ENCODE assay signal across 1 fruit fly cellular context in the genomic region with DNA sequence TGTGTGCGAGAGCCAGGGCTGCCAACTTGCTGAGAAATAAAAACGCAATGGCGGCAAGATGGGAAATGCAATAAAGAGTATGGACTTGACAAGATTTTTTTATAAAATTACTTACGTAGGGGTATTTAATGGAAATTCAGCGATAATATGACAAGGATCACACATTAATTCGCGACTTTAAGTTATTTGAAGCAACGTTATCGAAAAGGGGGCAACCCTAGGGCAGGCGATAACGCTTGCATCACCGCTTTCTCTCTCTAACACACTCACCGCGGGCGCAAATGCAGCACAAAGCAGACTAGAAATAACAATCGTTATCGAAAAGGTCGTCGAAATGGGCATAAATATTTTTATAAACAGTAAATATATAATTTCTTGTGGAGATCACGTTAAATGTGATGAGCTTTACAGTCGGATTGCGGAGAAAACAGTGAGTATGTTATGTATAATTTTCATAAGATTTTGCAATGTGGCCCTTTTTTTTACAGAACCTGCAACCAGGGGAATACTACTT.
TF ChIP-seq lines count a peak whose summit lies in the region.

A gene (minus strand): TSS at position 268 of the 514 bp plus-strand sequence.

TF ChIP-seq in whole organism, embryonic, 481 proteins besides CTCF, POLR2A, EP300 and RAD21 (continued from another document and continues in another):
- TF ChIP-seq CG12942 (GFP tag; optimal IDR thresholded peaks at IDR 0.05; lab: Kevin White, UChicago) (no peak), CG9797 (GFP tag; optimal IDR thresholded peaks at IDR 0.05; lab: Kevin White, UChicago) (peak; percentile 61), knrl (GFP tag; IDR thresholded peaks at IDR 0.05; lab: Robert Waterston, UW; ENCODE audit: partially characterized antibody) (peak; percentile 47; the same call in 1 of the 3 replicates), CG2202 (tag; optimal IDR thresholded peaks at IDR 0.05; lab: Kevin White, UChicago) (no peak), CG9932 (GFP tag; IDR thresholded peaks at IDR 0.05; lab: Robert Waterston, UW) (peak; percentile 46), chif (GFP tag; optimal IDR thresholded peaks at IDR 0.05; lab: Kevin White, UChicago) (peak in 1 of 2 experiments; percentile 26), CG16863 (GFP tag; optimal IDR thresholded peaks at IDR 0.05; lab: Kevin White, UChicago) (peak; percentile 11), CG10565 (GFP tag; optimal IDR thresholded peaks at IDR 0.05; lab: Kevin White, UChicago) (no peak), pfk (GFP tag; optimal IDR thresholded peaks at IDR 0.05; lab: Kevin White, UChicago) (peak; percentile 19), gfzf (GFP tag; optimal IDR thresholded peaks at IDR 0.05; lab: Kevin White, UChicago) (peak; percentile 51), B-H2 (GFP tag; optimal IDR thresholded peaks at IDR 0.05; lab: Kevin White, UChicago) (peak; percentile 38), unc-4 (GFP tag; IDR thresholded peaks at IDR 0.05; lab: Robert Waterston, UW; ENCODE audit: partially characterized antibody) (no peak), bcd (GFP tag; optimal IDR thresholded peaks at IDR 0.05; lab: Kevin White, UChicago) (peak; percentile 36), CG43689 (GFP tag; IDR thresholded peaks at IDR 0.05; lab: Robert Waterston, UW) (no peak), CG12299 (tag; optimal IDR thresholded peaks at IDR 0.05; lab: Kevin White, UChicago) (peak; percentile 25), CG7271 (tag; optimal IDR thresholded peaks at IDR 0.05; lab: Kevin White, UChicago) (no peak), CG4820 (GFP tag; optimal IDR thresholded peaks at IDR 0.05; lab: Kevin White, UChicago) (no peak), CG11696 (GFP tag; IDR thresholded peaks at IDR 0.05; lab: Robert Waterston, UW) (no peak), gsb (GFP tag; IDR thresholded peaks at IDR 0.05; lab: Robert Waterston, UW) (no peak), Gsc (GFP tag; IDR thresholded peaks at IDR 0.05; lab: Robert Waterston, UW) (no peak), grau (tag; optimal IDR thresholded peaks at IDR 0.05; lab: Kevin White, UChicago) (peak; percentile 55), lbe (GFP tag; optimal IDR thresholded peaks at IDR 0.05; lab: Kevin White, UChicago) (no peak), CG12391 (tag; optimal IDR thresholded peaks at IDR 0.05; lab: Kevin White, UChicago) (peak; percentile 44), MBD-R2 (GFP tag; IDR thresholded peaks at IDR 0.05; lab: Robert Waterston, UW) (peak; percentile 66), CG11093 (GFP tag; IDR thresholded peaks at IDR 0.05; lab: Robert Waterston, UW) (no peak), sens-2 (GFP tag; IDR thresholded peaks at IDR 0.05; lab: Robert Waterston, UW) (no peak), CG18262 (tag; optimal IDR thresholded peaks at IDR 0.05; lab: Kevin White, UChicago) (peak; percentile 25), CG15011 (GFP tag; optimal IDR thresholded peaks at IDR 0.05; lab: Kevin White, UChicago) (no peak), CG6654 (GFP tag; optimal IDR thresholded peaks at IDR 0.05; lab: Kevin White, UChicago) (no peak), Adf1 (GFP tag; IDR thresholded peaks at IDR 0.05; lab: Robert Waterston, UW) (no peak), Nf-YA (GFP tag; IDR thresholded peaks at IDR 0.05; lab: Robert Waterston, UW) (no peak), oc (tag; optimal IDR thresholded peaks at IDR 0.05; lab: Kevin White, UChicago) (no peak), Taf1 (GFP tag; IDR thresholded peaks at IDR 0.05; lab: Robert Waterston, UW) (no peak), CG31441 (GFP tag; IDR thresholded peaks at IDR 0.05; lab: Robert Waterston, UW) (peak; percentile 41; the same call in 1 of the 2 replicates), fd102C (GFP tag; optimal IDR thresholded peaks at IDR 0.05; lab: Kevin White, UChicago) (no peak), Dp (GFP tag; optimal IDR thresholded peaks at IDR 0.05; lab: Kevin White, UChicago) (peak; percentile 38), en (GFP tag; optimal IDR thresholded peaks at IDR 0.05; lab: Kevin White, UChicago) (no peak), sim (GFP tag; IDR thresholded peaks at IDR 0.05; lab: Robert Waterston, UW) (no peak), CG13775 (GFP tag; optimal IDR thresholded peaks at IDR 0.05; lab: Kevin White, UChicago) (peak; percentile 52), D19B (GFP tag; optimal IDR thresholded peaks at IDR 0.05; lab: Kevin White, UChicago) (no peak), Fer2 (tag; optimal IDR thresholded peaks at IDR 0.05; lab: Kevin White, UChicago) (peak; percentile 51), CG3838 (GFP tag; optimal IDR thresholded peaks at IDR 0.05; lab: Kevin White, UChicago) (no peak), CG9876 (GFP tag; optimal IDR thresholded peaks at IDR 0.05; lab: Kevin White, UChicago) (no peak), Mes4 (GFP tag; optimal IDR thresholded peaks at IDR 0.05; lab: Kevin White, UChicago) (peak; percentile 14), Dip2 (GFP tag; IDR thresholded peaks at IDR 0.05; lab: Robert Waterston, UW) (no peak), bowl (GFP tag; IDR thresholded peaks at IDR 0.05; lab: Robert Waterston, UW) (no peak), wor (GFP tag; IDR thresholded peaks at IDR 0.05; lab: Robert Waterston, UW) (no peak), ash1 (GFP tag; optimal IDR thresholded peaks at IDR 0.05; lab: Kevin White, UChicago) (no peak), CG6683 (GFP tag; optimal IDR thresholded peaks at IDR 0.05; lab: Kevin White, UChicago) (no peak), abd-A (tag; optimal IDR thresholded peaks at IDR 0.05; lab: Kevin White, UChicago) (peak; percentile 89), CG15479 (GFP tag; optimal IDR thresholded peaks at IDR 0.05; lab: Kevin White, UChicago) (peak; percentile 83), caup (GFP tag; optimal IDR thresholded peaks at IDR 0.05; lab: Kevin White, UChicago; ENCODE audit: severe bottlenecking) (peak; percentile 25), ac (GFP tag; optimal IDR thresholded peaks at IDR 0.05; lab: Kevin White, UChicago) (no peak), bbx (GFP tag; IDR thresholded peaks at IDR 0.05; lab: Robert Waterston, UW; ENCODE audit: partially characterized antibody) (peak; percentile 66), ATbp (GFP tag; optimal IDR thresholded peaks at IDR 0.05; lab: Kevin White, UChicago) (no peak), jigr1 (GFP tag; IDR thresholded peaks at IDR 0.05; lab: Robert Waterston, UW) (no peak), p53 (GFP tag; optimal IDR thresholded peaks at IDR 0.05; lab: Kevin White, UChicago) (no peak), CG12659 (GFP tag; optimal IDR thresholded peaks at IDR 0.05; lab: Kevin White, UChicago) (peak; percentile 84), pnt (GFP tag; optimal IDR thresholded peaks at IDR 0.05; lab: Kevin White, UChicago) (no peak), Hr51 (GFP tag; optimal IDR thresholded peaks at IDR 0.05; lab: Kevin White, UChicago) (no peak), CG31365 (tag; optimal IDR thresholded peaks at IDR 0.05; lab: Kevin White, UChicago) (no peak), CG3281 (GFP tag; optimal IDR thresholded peaks at IDR 0.05; lab: Kevin White, UChicago) (peak; percentile 7), chn (GFP tag; optimal IDR thresholded peaks at IDR 0.05; lab: Kevin White, UChicago) (peak; percentile 25), slou (GFP tag; optimal IDR thresholded peaks at IDR 0.05; lab: Kevin White, UChicago) (no peak), eve (GFP tag; optimal IDR thresholded peaks at IDR 0.05; lab: Kevin White, UChicago) (no peak), CG12071 (GFP tag; optimal IDR thresholded peaks at IDR 0.05; lab: Kevin White, UChicago) (no peak), Optix (GFP tag; IDR thresholded peaks at IDR 0.05; lab: Robert Waterston, UW) (no peak), Dek (tag; optimal IDR thresholded peaks at IDR 0.05; lab: Kevin White, UChicago) (peak; percentile 31), CG1603 (tag; optimal IDR thresholded peaks at IDR 0.05; lab: Kevin White, UChicago) (peak; percentile 62), CG2116 (GFP tag; optimal IDR thresholded peaks at IDR 0.05; lab: Kevin White, UChicago) (peak; percentile 94), Ets97D (GFP tag; optimal IDR thresholded peaks at IDR 0.05; lab: Kevin White, UChicago) (peak; percentile 70), tx (GFP tag; optimal IDR thresholded peaks at IDR 0.05; lab: Kevin White, UChicago) (no peak), ab (GFP tag; optimal IDR thresholded peaks at IDR 0.05; lab: Kevin White, UChicago) (no peak), CG3726 (GFP tag; IDR thresholded peaks at IDR 0.05; lab: Robert Waterston, UW) (no peak), CG17912 (GFP tag; optimal IDR thresholded peaks at IDR 0.05; lab: Kevin White, UChicago) (peak; percentile 6), Aef1 (GFP tag; IDR thresholded peaks at IDR 0.05; lab: Robert Waterston, UW) (no peak), Med (GFP tag; lab: Kevin White, UChicago) (peak; percentile 89), Hand (GFP tag; optimal IDR thresholded peaks at IDR 0.05; lab: Kevin White, UChicago) (no peak), jing (GFP tag; optimal IDR thresholded peaks at IDR 0.05; lab: Kevin White, UChicago) (no peak), gce (GFP tag; IDR thresholded peaks at IDR 0.05; lab: Robert Waterston, UW) (no peak), CG13624 (GFP tag; optimal IDR thresholded peaks at IDR 0.05; lab: Kevin White, UChicago) (peak; percentile 63), sd (tag; optimal IDR thresholded peaks at IDR 0.05; lab: Kevin White, UChicago) (peak; percentile 38), CG30020 (tag; optimal IDR thresholded peaks at IDR 0.05; lab: Kevin White, UChicago) (peak; percentile 70), CG11398 (GFP tag; optimal IDR thresholded peaks at IDR 0.05; lab: Kevin White, UChicago) (peak; percentile 11), CG4854 (GFP tag; optimal IDR thresholded peaks at IDR 0.05; lab: Kevin White, UChicago) (no peak), CG32532 (GFP tag; IDR thresholded peaks at IDR 0.05; lab: Robert Waterston, UW) (peak; percentile 31; the same call in 1 of the 2 replicates), grn (GFP tag; optimal IDR thresholded peaks at IDR 0.05; lab: Kevin White, UChicago) (no peak), Gug (GFP tag; IDR thresholded peaks at IDR 0.05; lab: Robert Waterston, UW) (no peak), pros (GFP tag; optimal IDR thresholded peaks at IDR 0.05; lab: Kevin White, UChicago) (no peak), CG33213 (GFP tag; optimal IDR thresholded peaks at IDR 0.05; lab: Kevin White, UChicago) (peak; percentile 21), repo (GFP tag; optimal IDR thresholded peaks at IDR 0.05; lab: Kevin White, UChicago) (no peak), CG13287 (GFP tag; IDR thresholded peaks at IDR 0.05; lab: Robert Waterston, UW; ENCODE audit: partially characterized antibody) (peak; percentile 73), CG13296 (GFP tag; optimal IDR thresholded peaks at IDR 0.05; lab: Kevin White, UChicago) (peak; percentile 45), CG9817 (tag; optimal IDR thresholded peaks at IDR 0.05; lab: Kevin White, UChicago) (peak; percentile 29), CG16815 (GFP tag; optimal IDR thresholded peaks at IDR 0.05; lab: Kevin White, UChicago) (no peak), CG1647 (GFP tag; optimal IDR thresholded peaks at IDR 0.05; lab: Kevin White, UChicago) (no peak), mam (GFP tag; optimal IDR thresholded peaks at IDR 0.05; lab: Kevin White, UChicago) (peak; percentile 46), CG13424 (tag; optimal IDR thresholded peaks at IDR 0.05; lab: Kevin White, UChicago) (peak; percentile 62), CG8089 (GFP tag; optimal IDR thresholded peaks at IDR 0.05; lab: Kevin White, UChicago) (peak; percentile 4), usp (GFP tag; optimal IDR thresholded peaks at IDR 0.05; lab: Kevin White, UChicago) (no peak), da (GFP tag; optimal IDR thresholded peaks at IDR 0.05; lab: Kevin White, UChicago) (no peak), al (GFP tag; IDR thresholded peaks at IDR 0.05; lab: Robert Waterston, UW) (no peak), Atf3 (GFP tag; optimal IDR thresholded peaks at IDR 0.05; lab: Kevin White, UChicago) (peak; percentile 52), dysf (GFP tag; IDR thresholded peaks at IDR 0.05; lab: Robert Waterston, UW) (no peak), crc (GFP tag; optimal IDR thresholded peaks at IDR 0.05; lab: Kevin White, UChicago) (no peak), run (tag; optimal IDR thresholded peaks at IDR 0.05; lab: Kevin White, UChicago) (no peak), CG11085 (GFP tag; IDR thresholded peaks at IDR 0.05; lab: Robert Waterston, UW) (no peak), danr (GFP tag; IDR thresholded peaks at IDR 0.05; lab: Robert Waterston, UW) (no peak), ase (GFP tag; IDR thresholded peaks at IDR 0.05; lab: Robert Waterston, UW) (no peak), CG10979 (tag; optimal IDR thresholded peaks at IDR 0.05; lab: Kevin White, UChicago) (peak; percentile 38), HLH4C (GFP tag; IDR thresholded peaks at IDR 0.05; lab: Robert Waterston, UW; ENCODE audit: partially characterized antibody) (peak; percentile 70), zen (tag; optimal IDR thresholded peaks at IDR 0.05; lab: Kevin White, UChicago) (peak; percentile 67), CG18476 (GFP tag; optimal IDR thresholded peaks at IDR 0.05; lab: Kevin White, UChicago) (peak; percentile 33), chinmo (GFP tag; IDR thresholded peaks at IDR 0.05; lab: Robert Waterston, UW; ENCODE audit: partially characterized antibody) (peak; percentile 99), btn (GFP tag; optimal IDR thresholded peaks at IDR 0.05; lab: Kevin White, UChicago) (no peak), Poxn (GFP tag; IDR thresholded peaks at IDR 0.05; lab: Robert Waterston, UW) (no peak), tap (tag; optimal IDR thresholded peaks at IDR 0.05; lab: Kevin White, UChicago) (peak; percentile 31), dan (GFP tag; IDR thresholded peaks at IDR 0.05; lab: Robert Waterston, UW) (no peak), CG17385 (GFP tag; optimal IDR thresholded peaks at IDR 0.05; lab: Kevin White, UChicago) (peak; percentile 0), CG9437 (GFP tag; optimal IDR thresholded peaks at IDR 0.05; lab: Kevin White, UChicago) (peak; percentile 46), CG14050 (GFP tag; IDR thresholded peaks at IDR 0.05; lab: Robert Waterston, UW) (no peak), CG8765 (GFP tag; IDR thresholded peaks at IDR 0.05; lab: Robert Waterston, UW) (no peak), CG11504 (tag; optimal IDR thresholded peaks at IDR 0.05; lab: Kevin White, UChicago) (no peak), Spps (tag; optimal IDR thresholded peaks at IDR 0.05; lab: Kevin White, UChicago) (peak; percentile 21), crol (GFP tag; IDR thresholded peaks at IDR 0.05; lab: Robert Waterston, UW) (no peak), row (GFP tag; IDR thresholded peaks at IDR 0.05; lab: Robert Waterston, UW) (peak; percentile 64), CG3163 (GFP tag; optimal IDR thresholded peaks at IDR 0.05; lab: Kevin White, UChicago) (peak; percentile 31), mld (GFP tag; IDR thresholded peaks at IDR 0.05; lab: Robert Waterston, UW; ENCODE audit: partially characterized antibody) (0 out of 3 replicates have a peak, but pooled peaks have one; percentile 23), chm (GFP tag; IDR thresholded peaks at IDR 0.05; lab: Robert Waterston, UW) (no peak), CG11247 (GFP tag; IDR thresholded peaks at IDR 0.05; lab: Robert Waterston, UW) (no peak)
